Worm (Caenorhabditis elegans) whole organism, L4/young adult: Measurements from ENCODE around the gene F44E7.4.
"Not testable (repeated sequence)": the region's sequence is repeated elsewhere in the genome, so short reads cannot be mapped to it uniquely, and the experiment has no call there.

ENCODE experiments used
- W03F9.2 ChIP-seq: fragments of 150-350 bp; optimal IDR thresholded peaks from 2 replicates; lab custom pipeline; 2014; ENCODE audit warnings: missing biosample characterization, missing genetic modification characterization
- dao-5 ChIP-seq: sonication (generic microtip); optimal IDR thresholded peaks from 2 replicates; lab custom pipeline; 2016; ENCODE audit warnings: missing genotype, missing genetic modification characterization, moderate library complexity, missing compliant biosample characterization
- him-1 ChIP-seq: sonication (generic microtip); optimal IDR thresholded peaks from 2 replicates; lab custom pipeline; 2016; ENCODE audit warnings: missing genotype, missing genetic modification reagents, missing genetic modification characterization, missing compliant biosample characterization

- not testable (repeated sequence) for TF ChIP-seq him-1, W03F9.2, dao-5 (tag; lab: Kevin White, UChicago)
These were observed 21.5 kb downstream of the F44E7.4 start, which contains the start of gene K09H11.11 for ce11 chrV:5755203-5755693.
